Worm (Caenorhabditis elegans) whole organism, dauer: ENCODE results near the gene C09F9.2.

Source experiments
- unc-62 ChIP-seq: sonication (generic microtip); optimal IDR thresholded peaks from 2 replicates; lab custom pipeline; 2017; ENCODE audit warnings: missing biosample characterization, missing genetic modification reagents, missing genetic modification characterization

Gene C09F9.2

DNA sequence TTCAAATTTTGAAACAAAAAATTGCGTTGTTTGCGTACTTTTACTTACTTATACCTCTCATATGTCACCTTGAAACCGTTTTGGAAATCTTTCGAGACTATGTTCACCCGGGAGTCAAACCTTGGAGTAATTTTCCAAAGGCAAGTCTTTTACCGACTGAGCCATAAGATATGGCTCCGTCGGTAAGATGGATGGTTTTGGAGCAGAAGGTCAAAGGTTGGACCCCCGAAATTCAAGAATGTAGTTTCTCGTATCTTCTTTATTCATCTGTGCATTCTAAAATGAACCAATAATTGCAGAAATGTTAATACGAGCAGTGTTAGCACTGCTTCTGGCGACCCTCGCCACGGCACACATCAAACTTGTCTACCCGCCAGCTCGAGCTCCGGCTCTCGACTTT is at the start of gene C09F9.2:
Gene C09F9.2, plus strand, starts transcription at position 301 of the 400 bp plus-strand sequence.
- TF ChIP-seq unc-62 (GFP tag; lab: Kevin White, UChicago), result no peak

DNA sequence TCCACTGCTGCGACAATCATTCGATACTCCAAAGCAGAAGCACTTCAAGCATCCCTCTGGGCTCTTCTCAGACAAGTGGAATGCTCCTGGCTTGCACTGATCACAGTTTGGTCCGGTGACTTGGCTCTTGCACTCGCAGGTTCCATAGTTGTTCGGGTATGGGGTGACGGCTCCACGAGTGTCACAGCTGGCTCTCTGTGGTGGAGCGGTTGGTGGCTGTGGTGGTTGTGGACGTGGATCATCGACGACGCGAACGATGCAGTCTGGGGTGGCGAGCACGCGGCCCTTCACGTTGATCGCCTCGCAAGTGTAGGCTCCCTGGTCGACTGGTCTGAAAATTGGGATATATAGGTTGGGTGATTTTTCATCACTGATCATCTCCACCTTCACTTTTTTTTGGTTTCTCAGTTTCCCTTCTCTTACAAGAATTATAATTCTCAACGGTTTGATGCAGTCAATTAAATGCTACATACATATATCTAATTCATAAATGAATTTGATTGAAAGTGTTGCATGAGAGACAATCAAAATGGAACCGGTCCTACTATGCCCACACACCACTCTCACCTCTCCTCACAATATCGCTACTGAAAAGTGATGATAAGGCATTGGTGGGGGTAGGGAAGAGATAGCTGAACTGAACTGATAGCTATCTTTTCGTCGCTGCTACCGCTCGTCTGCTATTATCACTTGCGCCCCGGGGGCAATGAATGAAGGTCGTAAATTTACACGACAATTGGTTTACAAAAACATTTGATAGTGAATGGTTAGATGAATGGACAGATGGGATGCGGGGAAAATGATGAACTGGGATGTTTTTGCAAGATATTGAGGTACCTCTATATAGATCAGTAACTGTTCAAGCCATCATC is 40.4 kb upstream of the C09F9.2 start:
- no peak for TF ChIP-seq unc-62 (GFP tag; lab: Kevin White, UChicago)

DNA sequence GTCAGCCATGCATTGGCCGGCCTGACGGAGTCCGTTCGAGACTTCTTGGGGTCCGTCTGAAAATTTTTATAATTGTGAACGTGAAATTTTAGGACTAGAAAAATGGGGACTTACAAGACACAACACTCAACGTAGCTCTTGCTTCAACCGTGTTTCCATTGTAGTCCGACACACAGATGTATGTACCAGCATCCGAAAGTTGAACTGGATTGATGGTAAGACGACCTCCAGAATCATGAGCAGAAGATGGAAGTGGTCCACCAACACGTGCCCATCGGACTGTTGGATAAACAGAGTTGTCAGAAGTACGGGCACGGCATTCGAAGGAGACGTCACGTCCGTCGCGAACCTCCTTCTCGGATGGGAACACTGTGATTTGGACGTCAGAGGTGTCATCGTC is 39.0 kb upstream of the C09F9.2 start:
- TF ChIP-seq unc-62 (GFP tag; lab: Kevin White, UChicago), result no peak

DNA sequence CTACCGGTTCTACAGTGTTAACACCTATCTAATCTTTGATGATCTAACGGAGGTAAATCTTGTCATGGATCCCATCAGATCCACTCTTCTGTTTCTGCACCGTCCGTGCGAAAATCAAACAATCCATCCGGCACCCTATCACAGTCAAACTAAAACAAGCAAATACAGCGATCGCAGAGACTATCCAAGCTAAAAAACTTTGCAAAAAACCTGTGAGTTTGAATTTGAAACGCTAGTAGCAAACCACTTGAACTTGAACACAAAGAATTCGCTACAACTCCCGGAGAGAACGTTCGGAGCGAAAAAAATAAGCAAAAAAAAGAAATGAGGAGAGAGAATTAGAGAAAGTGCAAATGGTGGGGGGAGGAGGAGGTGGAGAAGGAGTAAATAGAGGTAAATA is 36.7 kb upstream of the C09F9.2 start:
- no peak for TF ChIP-seq unc-62 (GFP tag; lab: Kevin White, UChicago)

DNA sequence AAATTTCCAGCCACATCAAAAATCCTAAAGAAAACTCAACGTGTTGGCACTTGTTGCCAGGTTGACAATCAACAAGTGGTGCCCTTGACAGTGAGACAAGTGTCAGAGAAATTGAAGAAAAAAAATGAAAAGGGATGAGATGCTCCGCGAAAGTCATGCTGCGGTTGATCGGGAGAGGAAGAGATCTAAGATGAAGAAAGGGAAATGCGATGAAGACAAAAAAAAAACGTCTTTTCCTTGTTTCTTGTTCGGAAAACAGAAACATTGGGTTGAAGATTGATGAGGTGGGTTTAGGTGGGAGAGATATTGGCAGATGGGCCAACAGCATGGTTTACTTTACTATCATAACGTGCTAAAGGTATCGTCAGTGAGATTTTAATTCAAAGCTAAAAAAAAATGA is 35.1 kb upstream of the C09F9.2 start:
- no peak for TF ChIP-seq unc-62 (GFP tag; lab: Kevin White, UChicago)

DNA sequence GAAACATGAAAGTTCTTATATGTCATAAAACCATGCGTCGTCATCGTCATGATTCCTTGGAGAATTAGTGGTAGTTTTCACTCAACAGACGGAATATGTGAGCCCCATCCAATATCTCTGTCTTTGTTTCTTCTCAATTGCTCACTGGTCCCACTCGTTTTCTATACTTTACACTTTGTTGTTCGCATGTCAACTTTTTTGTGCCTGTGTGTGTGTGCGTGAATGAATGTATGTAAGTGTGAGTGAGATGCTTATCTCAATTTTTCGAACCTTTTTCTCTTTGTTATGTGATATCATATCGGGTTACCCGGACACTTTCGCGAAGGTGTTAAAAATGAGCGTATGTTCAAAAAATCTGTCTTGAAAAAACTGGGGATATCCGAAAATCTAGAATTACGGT is 33.2 kb upstream of the C09F9.2 start:
- TF ChIP-seq unc-62 (GFP tag; lab: Kevin White, UChicago), result no peak

DNA sequence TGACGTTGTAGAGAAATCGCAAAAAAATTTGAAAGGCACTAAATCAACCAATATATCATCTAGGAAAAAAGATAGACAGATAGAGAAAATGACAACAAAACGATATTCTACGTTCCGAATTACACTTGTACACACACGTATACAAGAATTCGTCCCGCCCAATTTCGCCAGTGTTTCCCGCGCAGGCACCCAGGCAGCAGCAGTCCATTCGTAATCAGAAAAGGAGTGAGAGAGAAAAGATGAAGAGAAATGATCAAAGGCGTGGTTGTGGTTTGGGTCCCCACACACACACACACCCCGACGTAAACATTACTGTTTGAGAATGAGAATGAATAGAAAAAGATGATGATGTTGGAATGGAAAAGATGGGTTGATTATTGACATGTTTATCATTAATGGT is 31.7 kb upstream of the C09F9.2 start:
- TF ChIP-seq unc-62 (GFP tag; lab: Kevin White, UChicago), result no peak

DNA sequence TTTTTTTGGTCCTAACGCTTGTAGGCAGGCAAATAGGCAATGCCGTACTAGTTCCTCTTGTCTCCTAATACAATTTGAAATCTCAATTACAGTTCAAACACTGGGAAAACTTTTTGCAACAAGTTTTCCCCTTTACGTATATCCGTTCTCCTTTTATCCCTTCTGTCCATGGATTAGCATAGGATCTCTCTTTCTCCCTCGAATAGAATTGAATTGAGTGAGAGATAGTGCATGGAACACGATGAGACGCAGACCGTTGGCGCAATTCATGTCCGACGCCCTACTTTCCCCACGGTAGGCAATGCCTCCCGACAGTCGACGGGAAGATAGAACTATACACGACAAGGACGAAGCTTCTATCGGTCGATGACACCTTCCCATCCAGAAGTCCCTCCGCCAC is 27.2 kb upstream of the C09F9.2 start, which contains the start of gene hhat-1:
Gene hhat-1, plus strand, starts transcription at position 301 of the 400 bp plus-strand sequence.
- TF ChIP-seq unc-62 (GFP tag; lab: Kevin White, UChicago), result no peak

DNA sequence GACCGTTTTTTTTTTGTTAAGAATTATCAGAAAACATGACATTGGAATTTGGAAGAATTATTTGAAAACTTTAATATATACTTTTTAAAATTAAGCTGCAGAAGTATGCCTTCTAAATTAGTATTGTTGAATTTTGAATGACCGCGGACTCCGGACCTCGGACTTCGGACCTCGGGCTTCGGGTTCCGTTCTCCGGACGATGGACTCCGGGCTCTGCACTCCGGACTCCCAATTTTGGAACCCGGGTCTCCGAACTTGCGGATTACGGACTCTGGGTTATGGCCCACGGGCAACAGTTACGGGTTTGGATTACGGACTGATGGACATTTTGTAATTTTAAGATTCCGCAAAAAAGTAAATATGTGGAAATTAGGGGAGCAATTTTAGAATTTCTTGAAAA is 21.7 kb upstream of the C09F9.2 start:
- no peak for TF ChIP-seq unc-62 (GFP tag; lab: Kevin White, UChicago)

DNA sequence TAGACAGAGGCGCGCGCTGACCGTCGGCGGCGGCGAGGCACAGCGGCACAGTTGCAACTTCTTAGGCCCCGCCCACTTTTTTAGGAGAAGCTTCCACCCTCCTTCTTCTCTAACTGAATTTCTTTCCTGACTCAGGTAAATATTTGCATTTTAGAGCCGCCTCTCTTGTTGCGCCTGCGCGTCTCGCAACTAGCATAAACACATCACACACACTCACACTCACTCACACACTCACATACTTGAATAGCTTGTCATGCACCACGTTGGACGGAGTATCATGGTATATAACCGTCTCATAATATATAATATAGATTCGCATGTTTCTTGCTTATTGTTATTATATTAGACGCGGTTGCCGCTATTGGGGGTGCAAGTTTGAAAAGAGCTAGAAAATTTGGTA is 20.9 kb upstream of the C09F9.2 start, which contains the start of gene unc-52:
Gene unc-52, minus strand, starts transcription at position 80 of the 400 bp plus-strand sequence.
- TF ChIP-seq unc-62 (GFP tag; lab: Kevin White, UChicago), result no peak

DNA sequence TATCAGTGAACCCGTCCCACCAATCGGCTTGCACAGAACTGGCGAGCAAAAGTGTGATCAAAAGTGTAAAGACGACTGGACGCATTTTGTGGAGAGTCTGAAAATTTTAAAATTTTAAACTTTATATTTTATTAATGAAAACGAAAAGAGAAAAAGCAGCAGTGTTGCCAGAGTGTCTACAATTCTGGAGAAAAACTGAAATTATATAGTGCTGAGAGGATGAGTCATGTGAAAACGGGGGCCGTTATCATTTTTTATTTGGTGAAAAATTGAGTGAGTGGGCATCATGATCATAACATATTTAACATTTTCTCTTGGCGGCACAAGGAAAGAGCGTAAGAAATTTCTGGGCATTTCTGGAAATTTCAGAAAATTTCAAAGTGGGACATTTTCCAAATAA is 10.1 kb upstream of the C09F9.2 start, which contains the start of gene K02B7.3:
Gene K02B7.3, minus strand, starts transcription at position 101 of the 400 bp plus-strand sequence.
- TF ChIP-seq unc-62 (GFP tag; lab: Kevin White, UChicago), result no peak

DNA sequence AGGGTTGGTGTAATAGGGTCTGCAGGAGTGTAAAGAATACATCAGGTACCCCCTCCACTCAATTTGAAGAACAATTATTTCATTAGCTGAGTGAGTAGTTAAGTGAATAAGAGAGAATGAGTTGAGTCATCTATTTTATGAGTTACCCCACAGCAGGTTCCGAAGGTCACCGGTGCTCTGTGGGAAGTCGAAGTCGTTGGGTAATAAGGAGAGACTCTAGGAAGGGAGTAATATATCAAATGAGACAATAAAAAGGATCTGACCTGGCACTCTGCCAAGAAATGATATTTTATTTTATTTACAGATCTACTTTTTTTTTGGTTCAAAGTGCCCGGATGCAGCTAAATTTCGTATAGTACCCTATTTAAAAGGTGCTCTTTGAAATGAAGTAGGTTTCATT is 7.3 kb upstream of the C09F9.2 start, which contains the start of gene C09F9.1:
Gene C09F9.1, plus strand, starts transcription at position 301 of the 400 bp plus-strand sequence.
- no peak for TF ChIP-seq unc-62 (GFP tag; lab: Kevin White, UChicago)

DNA sequence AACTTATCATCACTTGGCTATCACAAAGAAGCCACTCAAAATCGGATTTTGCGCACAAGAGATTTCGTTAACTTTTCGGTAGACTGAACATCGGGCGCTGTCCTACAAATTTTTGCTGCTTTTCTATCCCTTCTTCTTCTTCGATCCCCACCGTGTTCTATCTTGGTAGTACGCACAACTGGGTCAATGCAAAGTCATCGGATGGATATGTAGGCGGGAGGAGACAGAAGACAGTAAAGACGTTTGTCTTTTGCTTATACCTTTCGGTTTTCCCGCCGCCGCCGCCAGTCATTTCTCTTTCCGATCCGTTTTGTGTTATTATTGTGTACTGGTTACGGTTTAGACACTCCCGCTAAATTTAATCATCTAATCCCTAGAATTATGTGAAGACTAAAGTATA is 5.2 kb upstream of the C09F9.2 start:
- TF ChIP-seq unc-62 (GFP tag; lab: Kevin White, UChicago), result no peak

DNA sequence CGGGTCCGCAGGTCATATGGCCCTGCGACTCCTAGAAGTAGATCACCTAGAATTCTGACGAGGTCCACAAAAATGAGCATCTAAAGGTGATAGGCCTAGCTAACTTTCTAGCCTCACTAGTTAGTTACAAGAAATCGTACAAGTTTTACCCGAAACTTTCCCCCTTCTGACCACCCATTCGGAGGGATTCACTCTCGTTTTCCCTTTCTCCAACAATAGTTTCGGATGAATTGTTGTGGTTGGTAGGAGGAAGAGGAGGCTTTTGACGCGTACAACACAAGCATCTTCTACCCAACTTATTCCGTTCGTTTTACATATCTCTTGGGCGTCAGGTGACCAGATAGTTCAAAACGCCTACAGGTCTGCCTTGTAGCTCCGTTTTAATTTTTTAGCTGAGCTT is 3.7 kb upstream of the C09F9.2 start:
- TF ChIP-seq unc-62 (GFP tag; lab: Kevin White, UChicago), result no peak

DNA sequence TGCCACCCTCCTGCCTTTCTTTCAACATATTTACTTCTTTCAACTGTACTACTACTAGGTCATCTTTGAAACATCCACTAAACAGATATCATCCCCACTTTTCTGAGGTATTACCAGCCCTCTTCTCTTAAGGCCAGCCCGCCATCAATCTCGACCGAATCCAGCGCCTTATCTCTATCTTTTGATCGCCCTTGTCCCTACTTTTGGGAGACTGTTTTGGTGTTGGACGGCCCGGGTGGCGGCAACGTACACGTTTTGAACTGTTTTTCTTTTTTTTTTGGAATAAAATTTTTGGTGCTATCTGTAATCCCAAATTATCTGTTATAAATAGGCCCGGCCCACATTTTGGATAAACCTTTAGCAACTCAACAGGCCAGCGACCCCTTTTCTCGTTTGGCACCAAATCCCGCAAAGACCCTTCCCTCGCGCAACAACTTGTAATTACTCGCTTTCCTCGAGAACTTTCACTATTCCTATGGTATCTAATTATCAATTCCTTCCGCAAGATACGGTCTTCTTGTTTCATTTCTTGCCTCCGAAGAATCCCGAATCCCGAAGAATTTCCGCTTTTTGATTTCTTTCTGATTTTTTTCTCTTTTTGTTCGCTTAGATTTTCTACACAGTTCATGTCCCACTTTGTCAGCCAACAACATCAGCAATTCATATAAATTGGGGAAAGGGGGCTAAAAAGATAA is 1.9 kb upstream of the C09F9.2 start:
- no peak for TF ChIP-seq unc-62 (GFP tag; lab: Kevin White, UChicago)

DNA sequence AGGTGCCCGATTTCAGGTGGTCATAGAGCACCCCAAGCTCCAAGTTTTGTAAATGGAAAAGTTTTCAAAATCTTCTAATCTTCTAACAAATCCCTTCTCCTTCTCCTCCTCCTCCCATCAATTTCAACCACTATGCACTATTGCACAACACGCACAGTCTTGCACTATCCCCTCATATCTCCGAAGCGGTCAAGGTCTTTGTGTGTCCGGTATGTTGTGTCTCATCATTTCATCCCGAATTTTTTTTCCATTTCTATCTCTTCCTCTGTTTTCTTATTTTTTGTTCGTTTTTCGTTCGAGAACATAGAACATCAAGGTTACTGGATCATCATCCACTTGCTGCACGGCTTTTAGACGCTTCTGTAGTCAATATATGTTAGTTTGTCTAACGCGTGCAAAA is 1.1 kb upstream of the C09F9.2 start:
- no peak for TF ChIP-seq unc-62 (GFP tag; lab: Kevin White, UChicago)
